Worm (Caenorhabditis elegans) whole organism, L2 larva: ENCODE measurements around the gene C17A2.4.

Source experiments
- F13H6.1 ChIP-seq: sonication (generic microtip); optimal IDR thresholded peaks from 2 replicates; lab custom pipeline; 2016; ENCODE audit warnings: missing genetic modification characterization, missing compliant biosample characterization
- R02D3.7 ChIP-seq: fragments of 150-350 bp; optimal IDR thresholded peaks from 2 replicates; lab custom pipeline; 2014; ENCODE audit warnings: missing biosample characterization, missing genetic modification characterization
- ZK546.5 ChIP-seq: sonication (generic microtip); optimal IDR thresholded peaks from 2 replicates; lab custom pipeline; 2017; ENCODE audit warnings: missing biosample characterization, missing genetic modification characterization
- alr-1 ChIP-seq: fragments of 150-350 bp; optimal IDR thresholded peaks from 2 replicates; lab custom pipeline; 2014; ENCODE audit warnings: missing biosample characterization, missing genetic modification characterization
- ama-1 ChIP-seq: fragments of 150-350 bp; optimal IDR thresholded peaks from 2 replicates; lab custom pipeline; 2018; ENCODE audit warnings: inconsistent platforms
- ceh-82 ChIP-seq: fragments of 150-350 bp; optimal IDR thresholded peaks from 2 replicates; lab custom pipeline; 2014; ENCODE audit warnings: missing biosample characterization, missing genetic modification characterization
- crh-2 ChIP-seq: sonication (generic microtip); optimal IDR thresholded peaks from 2 replicates; lab custom pipeline; 2017; ENCODE audit warnings: missing biosample characterization, missing genetic modification characterization
- dmd-4 ChIP-seq: sonication (generic microtip); optimal IDR thresholded peaks from 2 replicates; lab custom pipeline; 2017; ENCODE audit warnings: missing biosample characterization, missing genetic modification characterization
- egl-27 ChIP-seq: sonication (generic microtip); optimal IDR thresholded peaks from 3 replicates; lab custom pipeline; 2017; ENCODE audit warnings: missing biosample characterization, missing genetic modification reagents, missing genetic modification characterization
- elt-1 ChIP-seq: fragments of 150-350 bp; optimal IDR thresholded peaks from 2 replicates; lab custom pipeline; 2014; ENCODE audit warnings: missing biosample characterization, missing genetic modification characterization
- elt-3 ChIP-seq: sonication (generic microtip); optimal IDR thresholded peaks from 2 replicates; lab custom pipeline; 2017; ENCODE audit warnings: missing biosample characterization, missing genetic modification characterization
- gmeb-1 ChIP-seq: fragments of 150-350 bp; optimal IDR thresholded peaks from 2 replicates; lab custom pipeline; 2014; ENCODE audit warnings: missing biosample characterization, missing genetic modification characterization
- lin-13 ChIP-seq: fragments of 150-350 bp; optimal IDR thresholded peaks from 2 replicates; lab custom pipeline; 2014; ENCODE audit warnings: missing biosample characterization, missing genetic modification reagents, missing genetic modification characterization
- lsy-2 ChIP-seq, 2 experiments: fragments of 150-350 bp in 1 of 2; sonication (generic microtip) in 1 of 2; optimal IDR thresholded peaks; 2 replicates each; lab custom pipeline; 2014 to 2017; ENCODE audit warnings: missing biosample characterization in 2 of 2, missing genetic modification characterization in 2 of 2
- mab-5 ChIP-seq: fragments of 150-350 bp; optimal IDR thresholded peaks from 2 replicates; lab custom pipeline; 2014; ENCODE audit warnings: missing biosample characterization, missing genetic modification characterization
- mdl-1 ChIP-seq, 2 experiments: fragments of 150-350 bp in 1 of 2; sonication (generic microtip) in 1 of 2; optimal IDR thresholded peaks; 2 replicates each; lab custom pipeline; 2017; ENCODE audit warnings: missing biosample characterization in 2 of 2, missing genetic modification characterization in 2 of 2
- nhr-10 ChIP-seq: sonication (generic microtip); optimal IDR thresholded peaks from 2 replicates; lab custom pipeline; 2017; ENCODE audit warnings: missing biosample characterization, missing genetic modification characterization
- nhr-12 ChIP-seq: fragments of 150-350 bp; optimal IDR thresholded peaks from 2 replicates; lab custom pipeline; 2014; ENCODE audit warnings: missing biosample characterization, missing genetic modification characterization
- nhr-129 ChIP-seq: fragments of 150-350 bp; optimal IDR thresholded peaks from 2 replicates; lab custom pipeline; 2014; ENCODE audit warnings: missing biosample characterization, missing genetic modification characterization
- nhr-21 ChIP-seq: fragments of 150-350 bp; optimal IDR thresholded peaks from 2 replicates; lab custom pipeline; 2014; ENCODE audit warnings: missing biosample characterization, missing genetic modification characterization
- nhr-23 ChIP-seq: fragments of 150-350 bp; optimal IDR thresholded peaks from 2 replicates; lab custom pipeline; 2014; ENCODE audit warnings: missing biosample characterization, missing genetic modification reagents, missing genetic modification characterization
- nhr-237 ChIP-seq: fragments of 150-350 bp; optimal IDR thresholded peaks from 2 replicates; lab custom pipeline; 2014; ENCODE audit warnings: missing biosample characterization, missing genetic modification characterization
- nhr-6 ChIP-seq: fragments of 150-350 bp; optimal IDR thresholded peaks from 2 replicates; lab custom pipeline; 2014; ENCODE audit warnings: missing biosample characterization, missing genetic modification characterization
- nhr-77 ChIP-seq: fragments of 150-350 bp; optimal IDR thresholded peaks from 2 replicates; lab custom pipeline; 2014; ENCODE audit warnings: missing biosample characterization, missing genetic modification characterization
- peb-1 ChIP-seq: fragments of 150-350 bp; optimal IDR thresholded peaks from 2 replicates; lab custom pipeline; 2014; ENCODE audit warnings: missing biosample characterization, missing genetic modification characterization
- sem-4 ChIP-seq: fragments of 150-350 bp; optimal IDR thresholded peaks from 2 replicates; lab custom pipeline; 2014; ENCODE audit warnings: missing biosample characterization, missing genetic modification reagents, missing genetic modification characterization
- skn-1 ChIP-seq: sonication (generic microtip); optimal IDR thresholded peaks from 2 replicates; lab custom pipeline; 2017; ENCODE audit warnings: missing biosample characterization, missing genetic modification characterization
- sma-3 ChIP-seq: sonication (generic microtip); optimal IDR thresholded peaks from 2 replicates; lab custom pipeline; 2016; ENCODE audit warnings: missing genetic modification reagents, missing genetic modification characterization, missing compliant biosample characterization
- sma-9 ChIP-seq, 2 experiments: fragments of 150-350 bp in 1 of 2; sonication (generic microtip) in 1 of 2; optimal IDR thresholded peaks; 2 replicates each; lab custom pipeline; 2014 to 2016; ENCODE audit warnings: missing genetic modification characterization in 2 of 2, mild to moderate bottlenecking in 1 of 2, missing biosample characterization in 1 of 2, missing compliant biosample characterization in 1 of 2, missing genetic modification reagents in 1 of 2, moderate library complexity in 1 of 2
- snpc-4 ChIP-seq: fragments of 150-350 bp; optimal IDR thresholded peaks from 2 replicates; lab custom pipeline; 2014; ENCODE audit warnings: missing biosample characterization, missing genetic modification characterization
- unc-39 ChIP-seq: fragments of 150-350 bp; optimal IDR thresholded peaks from 2 replicates; lab custom pipeline; 2014; ENCODE audit warnings: missing biosample characterization, missing genetic modification characterization
- unc-55 ChIP-seq: fragments of 150-350 bp; sonication (generic microtip); optimal IDR thresholded peaks from 3 replicates; lab custom pipeline; 2014; ENCODE audit warnings: missing biosample characterization, missing genetic modification reagents, missing genetic modification characterization
- unc-62 ChIP-seq: fragments of 150-350 bp; optimal IDR thresholded peaks from 2 replicates; lab custom pipeline; 2014; ENCODE audit warnings: missing biosample characterization, missing genetic modification reagents, missing genetic modification characterization
- ztf-1 ChIP-seq: fragments of 200-800 bp; sonication (Bioruptor generic); conservative IDR thresholded peaks from 2 replicates; pipeline ENCODE4 v1.3.6; 2022; ENCODE audit warnings: missing genetic modification characterization, missing compliant biosample characterization
- ztf-4 ChIP-seq: fragments of 150-350 bp; optimal IDR thresholded peaks from 2 replicates; lab custom pipeline; 2014; ENCODE audit warnings: missing biosample characterization, missing genetic modification characterization

The C17A2.4 gene

DNA sequence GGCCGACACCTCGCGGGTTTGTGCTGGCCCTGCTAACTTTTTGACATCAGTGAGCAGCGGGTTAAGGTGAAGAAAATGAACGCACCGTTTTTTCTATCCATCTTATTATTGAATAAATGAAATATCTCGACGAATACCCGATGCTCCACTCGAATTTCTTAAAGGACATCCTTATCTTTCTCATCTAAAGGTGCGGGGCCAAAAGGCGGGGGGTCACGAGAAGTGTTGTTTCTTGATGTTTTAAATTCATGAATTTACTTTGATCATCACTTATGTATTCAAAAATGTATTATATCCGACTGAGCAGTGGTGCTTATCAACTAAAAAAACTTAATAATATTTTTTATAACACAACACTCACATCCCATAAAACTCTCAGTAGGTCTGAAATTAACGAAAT lies 25.0 kb downstream of the C17A2.4 start, which contains the start of gene nhr-261:
TSS of gene nhr-261 (minus strand) at position 101 of the 400 bp plus-strand sequence.
- TF ChIP-seq mdl-1 (tag; optimal IDR thresholded peaks at IDR 0.05; lab: Kevin White, UChicago) (no peak), nhr-6 (tag; lab: Kevin White, UChicago) (no peak), crh-2 (tag; lab: Kevin White, UChicago) (no peak), elt-3 (no peak), nhr-237 (no peak), ztf-4 (tag; lab: Kevin White, UChicago) (no peak), ZK546.5 (tag; lab: Kevin White, UChicago) (no peak), ceh-82 (tag; lab: Kevin White, UChicago) (no peak), nhr-23 (tag; lab: Kevin White, UChicago) (no peak), skn-1 (tag; lab: Kevin White, UChicago) (no peak), dmd-4 (no peak), nhr-77 (tag; lab: Kevin White, UChicago) (no peak), R02D3.7 (tag; lab: Kevin White, UChicago) (no peak), alr-1 (tag; lab: Kevin White, UChicago) (no peak), unc-55 (GFP tag; lab: Kevin White, UChicago) (no peak), ama-1 (lab: Kevin White, UChicago) (no peak), unc-62 (GFP tag; lab: Kevin White, UChicago) (no peak), ztf-1 (no peak), egl-27 (tag; lab: Kevin White, UChicago) (no peak)

DNA sequence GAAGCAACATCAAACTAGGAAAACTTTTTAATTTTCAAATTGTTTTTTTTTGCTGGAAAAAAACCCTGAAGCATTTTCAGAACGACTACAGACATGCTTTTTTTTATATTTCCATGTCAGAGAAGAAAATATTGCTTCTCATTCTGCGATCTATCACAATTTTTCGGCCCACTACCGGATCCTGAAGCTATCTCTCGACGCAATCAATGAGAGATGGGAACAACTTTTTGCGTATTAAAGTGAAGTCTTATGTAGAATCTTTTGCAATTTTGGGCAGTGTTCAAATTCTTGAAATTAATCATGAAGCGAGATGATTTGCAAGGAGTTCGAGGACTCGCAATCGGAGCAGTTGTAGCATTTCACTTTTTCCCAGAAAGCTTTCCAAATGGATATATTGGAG lies 29.9 kb downstream of the C17A2.4 start, which contains the start of gene oac-10:
TSS of gene oac-10 (plus strand) at position 301 of the 400 bp plus-strand sequence.
- TF ChIP-seq skn-1 (tag; lab: Kevin White, UChicago) = no peak
- TF ChIP-seq ztf-4 (tag; lab: Kevin White, UChicago) = no peak
- TF ChIP-seq peb-1 (tag; lab: Kevin White, UChicago) = no peak
- no peak for TF ChIP-seq unc-39 (tag; lab: Kevin White, UChicago)
- TF ChIP-seq mab-5 (tag; lab: Kevin White, UChicago) = no peak
- no peak for TF ChIP-seq sem-4
- no peak for TF ChIP-seq elt-1
- no peak for TF ChIP-seq snpc-4 (tag; lab: Kevin White, UChicago)
- no peak for TF ChIP-seq gmeb-1 (tag; lab: Kevin White, UChicago)
- TF ChIP-seq lsy-2 (tag; optimal IDR thresholded peaks at IDR 0.05; lab: Kevin White, UChicago) = no peak
- no peak for TF ChIP-seq R02D3.7 (tag; lab: Kevin White, UChicago)
- no peak for TF ChIP-seq unc-55 (GFP tag; lab: Kevin White, UChicago)
- TF ChIP-seq ztf-1 = no peak
- TF ChIP-seq, all 48 proteins: peak for 0

DNA sequence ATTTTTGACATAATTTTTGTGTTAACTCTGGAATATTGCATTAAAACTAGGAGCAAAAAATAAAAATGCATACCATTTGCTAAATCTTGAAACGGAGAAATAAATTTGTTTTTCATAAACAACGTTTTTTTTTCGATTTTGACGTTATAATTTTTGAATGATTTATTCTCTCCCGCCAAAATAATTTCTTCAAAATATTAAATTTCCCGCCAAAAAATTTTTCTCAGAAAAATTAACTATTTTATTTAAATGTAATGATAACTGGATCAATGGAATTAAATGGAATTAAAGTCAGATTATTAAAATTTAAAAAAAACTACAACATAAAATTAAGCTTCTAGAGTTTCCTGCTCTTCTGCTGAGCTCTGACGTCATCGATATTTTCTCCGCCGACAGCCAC lies 37.5 kb downstream of the C17A2.4 start, which contains the start of gene nep-3:
TSS of gene nep-3 (minus strand) at position 101 of the 400 bp plus-strand sequence.
- TF ChIP-seq sma-3 (GFP tag; lab: Kevin White, UChicago) (no peak), F13H6.1 (tag; lab: Kevin White, UChicago) (no peak), mdl-1 (tag; optimal IDR thresholded peaks at IDR 0.05; lab: Kevin White, UChicago) (no peak), sma-9 (GFP tag; optimal IDR thresholded peaks at IDR 0.05; lab: Kevin White, UChicago) (no peak), sma-9 (tag; optimal IDR thresholded peaks at IDR 0.05; lab: Kevin White, UChicago) (no peak), ztf-4 (tag; lab: Kevin White, UChicago) (no peak), nhr-10 (tag; lab: Kevin White, UChicago) (no peak), nhr-129 (tag; lab: Kevin White, UChicago) (no peak), lin-13 (GFP tag; lab: Kevin White, UChicago) (no peak), nhr-21 (tag; lab: Kevin White, UChicago) (no peak), nhr-12 (tag; lab: Kevin White, UChicago) (no peak), peb-1 (tag; lab: Kevin White, UChicago) (no peak), nhr-77 (tag; lab: Kevin White, UChicago) (no peak)

DNA sequence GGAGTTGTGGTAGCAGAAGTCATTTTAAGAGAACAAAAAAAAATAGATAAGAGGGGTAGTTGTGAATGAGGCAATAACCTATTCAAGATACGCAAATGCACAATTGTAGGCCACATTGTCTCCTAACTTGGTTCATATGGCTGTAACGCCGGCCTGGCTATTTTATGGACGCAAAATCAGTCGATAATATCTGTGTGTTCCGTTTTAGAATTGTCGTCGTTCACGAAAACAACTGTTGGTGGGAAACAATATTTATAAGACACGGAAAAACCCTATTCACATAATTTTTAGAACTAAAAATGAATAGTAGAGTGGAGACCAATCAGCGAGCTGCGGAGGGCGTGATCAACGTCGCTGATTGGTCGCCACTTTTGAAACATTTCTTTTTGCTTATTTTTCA lies 38.2 kb downstream of the C17A2.4 start, which contains the start of gene sdz-7:
TSS of gene sdz-7 (minus strand) at position 101 of the 400 bp plus-strand sequence.
- TF ChIP-seq unc-39 (tag; lab: Kevin White, UChicago) = no peak
- no peak for TF ChIP-seq nhr-23 (tag; lab: Kevin White, UChicago)
- no peak for TF ChIP-seq nhr-129 (tag; lab: Kevin White, UChicago)
- no peak for TF ChIP-seq crh-2 (tag; lab: Kevin White, UChicago)
- TF ChIP-seq ztf-4 (tag; lab: Kevin White, UChicago) = no peak
- TF ChIP-seq elt-3 = no peak
- no peak for TF ChIP-seq ama-1 (lab: Kevin White, UChicago)
- no peak for TF ChIP-seq elt-1
